Worm (Caenorhabditis elegans) whole organism, L2 larva: ENCODE data around the gene ints-6.
A peak's percentile ranks its signal among the peaks of the same experiment; 100 is the strongest.
"Not testable (repeated sequence)": the region's sequence is repeated elsewhere in the genome, so short reads cannot be mapped to it uniquely, and the experiment has no call there.

Experiments
- C34F6.9 ChIP-seq: fragments of 150-350 bp; optimal IDR thresholded peaks from 2 replicates; lab custom pipeline; 2014; ENCODE audit warnings: missing biosample characterization, missing genetic modification characterization
- R02D3.7 ChIP-seq: fragments of 150-350 bp; optimal IDR thresholded peaks from 2 replicates; lab custom pipeline; 2014; ENCODE audit warnings: missing biosample characterization, missing genetic modification characterization
- ZK546.5 ChIP-seq: sonication (generic microtip); optimal IDR thresholded peaks from 2 replicates; lab custom pipeline; 2017; ENCODE audit warnings: missing biosample characterization, missing genetic modification characterization
- alr-1 ChIP-seq: fragments of 150-350 bp; optimal IDR thresholded peaks from 2 replicates; lab custom pipeline; 2014; ENCODE audit warnings: missing biosample characterization, missing genetic modification characterization
- blmp-1 ChIP-seq: sonication (generic microtip); optimal IDR thresholded peaks from 2 replicates; lab custom pipeline; 2017; ENCODE audit warnings: missing genetic modification characterization, mild to moderate bottlenecking, missing compliant biosample characterization, antibody characterized with exemption, moderate library complexity; ENCODE audit not compliant: insufficient read depth
- ceh-16 ChIP-seq: fragments of 150-350 bp; optimal IDR thresholded peaks from 2 replicates; lab custom pipeline; 2014; ENCODE audit warnings: missing biosample characterization, missing genetic modification characterization
- ceh-82 ChIP-seq: fragments of 150-350 bp; optimal IDR thresholded peaks from 2 replicates; lab custom pipeline; 2014; ENCODE audit warnings: missing biosample characterization, missing genetic modification characterization
- crh-2 ChIP-seq: sonication (generic microtip); optimal IDR thresholded peaks from 2 replicates; lab custom pipeline; 2017; ENCODE audit warnings: missing biosample characterization, missing genetic modification characterization
- egl-27 ChIP-seq: sonication (generic microtip); optimal IDR thresholded peaks from 3 replicates; lab custom pipeline; 2017; ENCODE audit warnings: missing biosample characterization, missing genetic modification reagents, missing genetic modification characterization
- elt-1 ChIP-seq: fragments of 150-350 bp; optimal IDR thresholded peaks from 2 replicates; lab custom pipeline; 2014; ENCODE audit warnings: missing biosample characterization, missing genetic modification characterization
- fos-1 ChIP-seq: fragments of 150-350 bp; optimal IDR thresholded peaks from 2 replicates; lab custom pipeline; 2014; ENCODE audit warnings: missing biosample characterization, missing genetic modification characterization
- lin-11 ChIP-seq: fragments of 150-350 bp; sonication (generic microtip); optimal IDR thresholded peaks from 2 replicates; lab custom pipeline; 2014; ENCODE audit warnings: missing biosample characterization, missing genetic modification characterization, inconsistent platforms, mixed read lengths
- lin-13 ChIP-seq: fragments of 150-350 bp; optimal IDR thresholded peaks from 2 replicates; lab custom pipeline; 2014; ENCODE audit warnings: missing biosample characterization, missing genetic modification reagents, missing genetic modification characterization
- lin-39 ChIP-seq: fragments of 150-350 bp; optimal IDR thresholded peaks from 2 replicates; lab custom pipeline; 2014; ENCODE audit warnings: missing biosample characterization, missing genetic modification reagents, missing genetic modification characterization
- mab-5 ChIP-seq: fragments of 150-350 bp; optimal IDR thresholded peaks from 2 replicates; lab custom pipeline; 2014; ENCODE audit warnings: missing biosample characterization, missing genetic modification characterization
- mdl-1 ChIP-seq, 2 experiments: fragments of 150-350 bp in 1 of 2; sonication (generic microtip) in 1 of 2; optimal IDR thresholded peaks; 2 replicates each; lab custom pipeline; 2017; ENCODE audit warnings: missing biosample characterization in 2 of 2, missing genetic modification characterization in 2 of 2
- nhr-10 ChIP-seq: sonication (generic microtip); optimal IDR thresholded peaks from 2 replicates; lab custom pipeline; 2017; ENCODE audit warnings: missing biosample characterization, missing genetic modification characterization
- nhr-11 ChIP-seq: fragments of 150-350 bp; optimal IDR thresholded peaks from 2 replicates; lab custom pipeline; 2014; ENCODE audit warnings: missing biosample characterization, missing genetic modification characterization
- nhr-12 ChIP-seq: fragments of 150-350 bp; optimal IDR thresholded peaks from 2 replicates; lab custom pipeline; 2014; ENCODE audit warnings: missing biosample characterization, missing genetic modification characterization
- nhr-129 ChIP-seq: fragments of 150-350 bp; optimal IDR thresholded peaks from 2 replicates; lab custom pipeline; 2014; ENCODE audit warnings: missing biosample characterization, missing genetic modification characterization
- nhr-21 ChIP-seq: fragments of 150-350 bp; optimal IDR thresholded peaks from 2 replicates; lab custom pipeline; 2014; ENCODE audit warnings: missing biosample characterization, missing genetic modification characterization
- nhr-23 ChIP-seq: fragments of 150-350 bp; optimal IDR thresholded peaks from 2 replicates; lab custom pipeline; 2014; ENCODE audit warnings: missing biosample characterization, missing genetic modification reagents, missing genetic modification characterization
- nhr-25 ChIP-seq: fragments of 150-350 bp; sonication (generic microtip); optimal IDR thresholded peaks from 3 replicates; lab custom pipeline; 2014; ENCODE audit warnings: missing biosample characterization, missing genetic modification characterization
- nhr-77 ChIP-seq: fragments of 150-350 bp; optimal IDR thresholded peaks from 2 replicates; lab custom pipeline; 2014; ENCODE audit warnings: missing biosample characterization, missing genetic modification characterization
- peb-1 ChIP-seq: fragments of 150-350 bp; optimal IDR thresholded peaks from 2 replicates; lab custom pipeline; 2014; ENCODE audit warnings: missing biosample characterization, missing genetic modification characterization
- sem-4 ChIP-seq: fragments of 150-350 bp; optimal IDR thresholded peaks from 2 replicates; lab custom pipeline; 2014; ENCODE audit warnings: missing biosample characterization, missing genetic modification reagents, missing genetic modification characterization
- sma-3 ChIP-seq: sonication (generic microtip); optimal IDR thresholded peaks from 2 replicates; lab custom pipeline; 2016; ENCODE audit warnings: missing genetic modification reagents, missing genetic modification characterization, missing compliant biosample characterization
- sma-9 ChIP-seq, 2 experiments: fragments of 150-350 bp in 1 of 2; sonication (generic microtip) in 1 of 2; optimal IDR thresholded peaks; 2 replicates each; lab custom pipeline; 2014 to 2016; ENCODE audit warnings: missing genetic modification characterization in 2 of 2, mild to moderate bottlenecking in 1 of 2, missing biosample characterization in 1 of 2, missing compliant biosample characterization in 1 of 2, missing genetic modification reagents in 1 of 2, moderate library complexity in 1 of 2
- snpc-4 ChIP-seq: fragments of 150-350 bp; optimal IDR thresholded peaks from 2 replicates; lab custom pipeline; 2014; ENCODE audit warnings: missing biosample characterization, missing genetic modification characterization
- unc-39 ChIP-seq: fragments of 150-350 bp; optimal IDR thresholded peaks from 2 replicates; lab custom pipeline; 2014; ENCODE audit warnings: missing biosample characterization, missing genetic modification characterization
- unc-55 ChIP-seq: fragments of 150-350 bp; sonication (generic microtip); optimal IDR thresholded peaks from 3 replicates; lab custom pipeline; 2014; ENCODE audit warnings: missing biosample characterization, missing genetic modification reagents, missing genetic modification characterization
- zag-1 ChIP-seq: fragments of 150-350 bp; optimal IDR thresholded peaks from 2 replicates; lab custom pipeline; 2014; ENCODE audit warnings: missing biosample characterization, missing genetic modification characterization
- ztf-1 ChIP-seq: fragments of 200-800 bp; sonication (Bioruptor generic); conservative IDR thresholded peaks from 2 replicates; pipeline ENCODE4 v1.3.6; 2022; ENCODE audit warnings: missing genetic modification characterization, missing compliant biosample characterization
- ztf-11 ChIP-seq: sonication (generic microtip); optimal IDR thresholded peaks from 2 replicates; lab custom pipeline; 2017; ENCODE audit warnings: missing biosample characterization, missing genetic modification characterization
- ztf-4 ChIP-seq: fragments of 150-350 bp; optimal IDR thresholded peaks from 2 replicates; lab custom pipeline; 2014; ENCODE audit warnings: missing biosample characterization, missing genetic modification characterization

The ints-6 gene

ce11 chrIV:8697436-8697835 is 5.9 kb downstream of the ints-6 start, which contains the start of gene ttll-11:
Gene ttll-11, plus strand, starts transcription at chrIV:8697736.
- no peak for TF ChIP-seq fos-1
- TF ChIP-seq blmp-1 (tag; lab: Kevin White, UChicago) = no peak
- TF ChIP-seq lin-11 (tag; lab: Kevin White, UChicago) = peak; percentile 1
- no peak for TF ChIP-seq alr-1 (tag; lab: Kevin White, UChicago)
- TF ChIP-seq ceh-16 (tag; lab: Kevin White, UChicago) = no peak

DNA sequence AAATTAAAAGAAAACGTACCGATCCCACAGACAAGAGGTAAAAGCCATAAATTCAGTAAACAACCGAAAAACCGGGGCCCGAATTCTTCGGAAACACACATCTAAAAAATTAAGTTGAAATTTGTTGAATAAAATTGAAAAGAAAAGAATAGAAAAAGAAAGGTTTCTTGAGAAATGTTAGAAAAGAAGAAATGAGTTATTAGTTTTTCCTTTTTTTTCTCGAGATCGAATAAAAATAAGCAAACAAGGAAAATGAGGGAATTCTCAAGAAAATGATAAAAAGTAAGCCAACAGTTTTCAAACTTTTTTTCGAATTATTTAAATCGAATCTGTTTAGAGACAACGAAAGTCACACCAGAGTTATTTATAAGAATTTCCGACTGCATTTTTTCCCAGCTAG is 14.0 kb downstream of the ints-6 start, which contains the start of gene H23L24.4:
Gene H23L24.4 (minus strand): TSS at position 101 of the 400 bp plus-strand sequence.
- TF ChIP-seq lin-13 (no peak), ZK546.5 (tag; lab: Kevin White, UChicago) (no peak), C34F6.9 (tag; lab: Kevin White, UChicago) (no peak), mab-5 (tag; lab: Kevin White, UChicago) (no peak), zag-1 (tag; lab: Kevin White, UChicago) (no peak), ztf-4 (tag; lab: Kevin White, UChicago) (no peak), R02D3.7 (no peak), nhr-12 (tag; lab: Kevin White, UChicago) (no peak)
- TF ChIP-seq, all 48 proteins: peak for 0

DNA sequence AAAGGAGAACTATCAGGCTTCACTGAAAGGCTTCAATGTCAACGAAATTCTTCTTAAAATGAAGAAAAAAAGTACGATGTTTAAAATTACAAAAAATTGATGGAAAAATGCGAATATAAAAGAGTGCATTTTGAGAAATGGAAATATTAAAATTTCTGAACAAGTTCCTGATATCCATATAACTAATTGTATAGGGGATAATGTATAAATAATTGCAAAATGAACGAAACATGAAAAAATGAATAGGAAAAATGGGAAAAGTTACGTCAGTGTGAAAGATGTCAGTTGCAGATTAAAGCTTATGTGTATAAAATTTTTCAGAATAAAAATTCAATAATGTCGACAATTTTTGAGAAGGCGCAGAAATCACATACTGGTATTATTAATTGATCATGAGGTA is 16.5 kb downstream of the ints-6 start:
- TF ChIP-seq ceh-82 (tag; lab: Kevin White, UChicago) = no peak
- no peak for TF ChIP-seq lin-39 (tag; lab: Kevin White, UChicago)
- TF ChIP-seq egl-27 (tag; lab: Kevin White, UChicago) = no peak
- no peak for TF ChIP-seq nhr-11 (tag; lab: Kevin White, UChicago)
- no peak for TF ChIP-seq zag-1 (tag; lab: Kevin White, UChicago)
- TF ChIP-seq ceh-16 (tag; lab: Kevin White, UChicago) = no peak
- TF ChIP-seq nhr-12 (tag; lab: Kevin White, UChicago) = no peak
- TF ChIP-seq sma-3 = no peak
- no peak for TF ChIP-seq alr-1 (tag; lab: Kevin White, UChicago)
- TF ChIP-seq unc-39 = no peak
- no peak for TF ChIP-seq crh-2
- no peak for TF ChIP-seq fos-1
- no peak for TF ChIP-seq nhr-129 (tag; lab: Kevin White, UChicago)
- TF ChIP-seq ztf-1 = no peak
- no peak for TF ChIP-seq snpc-4 (tag; lab: Kevin White, UChicago)
- TF ChIP-seq mab-5 (tag; lab: Kevin White, UChicago) = no peak
- no peak for TF ChIP-seq elt-1 (tag; lab: Kevin White, UChicago)
- no peak for TF ChIP-seq lin-11 (tag; lab: Kevin White, UChicago)
- no peak for TF ChIP-seq nhr-77 (tag; lab: Kevin White, UChicago)
- TF ChIP-seq ZK546.5 (tag; lab: Kevin White, UChicago) = no peak

DNA sequence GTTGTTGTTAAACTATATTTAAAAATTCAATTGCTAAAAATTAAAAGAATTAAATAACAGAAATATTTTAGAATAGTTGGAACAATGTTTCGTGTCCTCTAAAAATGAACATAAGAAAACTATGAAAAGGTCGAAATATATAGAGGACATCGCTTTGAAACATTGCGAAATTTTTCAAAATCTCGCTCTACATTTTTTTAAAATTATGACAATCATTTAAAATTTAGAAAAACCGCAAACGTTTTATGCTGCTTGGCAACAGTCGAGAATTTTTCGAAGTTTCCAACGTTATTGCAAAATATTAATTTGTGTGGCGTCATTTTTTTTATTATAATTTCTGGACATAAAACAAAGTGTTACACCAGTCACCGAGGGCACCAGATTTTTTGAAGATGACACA is 23.5 kb downstream of the ints-6 start, which contains the start of the genes parg-2 and ipla-5:
Gene parg-2 (minus strand): TSS at position 101 of the 400 bp plus-strand sequence.
Gene ipla-5 (plus strand): TSS at position 216 of the 400 bp plus-strand sequence.
- TF ChIP-seq ZK546.5, nhr-12, nhr-10 (tag; lab: Kevin White, UChicago): not testable (repeated sequence)

DNA sequence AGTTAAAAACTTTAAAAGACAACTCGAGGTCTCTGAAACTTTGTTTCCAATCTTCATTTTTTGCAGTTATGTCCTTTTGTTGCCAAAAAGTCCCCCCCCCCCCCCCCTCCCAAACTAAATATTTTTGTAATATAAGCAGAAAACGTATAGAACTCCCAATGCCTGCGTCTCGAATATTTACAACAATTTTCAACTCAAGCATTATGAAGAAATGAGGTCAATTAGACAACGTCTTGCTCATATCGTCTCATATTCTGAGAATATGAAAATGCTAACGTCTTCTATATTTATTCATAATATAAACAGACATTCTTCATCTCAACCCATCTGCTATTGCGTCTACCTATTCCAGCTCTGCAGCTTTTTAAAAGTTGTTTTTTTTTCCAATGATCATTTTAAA is 26.6 kb downstream of the ints-6 start, which contains the start of gene H23L24.1:
Gene H23L24.1 (plus strand): TSS at position 301 of the 400 bp plus-strand sequence.
- no peak for TF ChIP-seq unc-55
- TF ChIP-seq ztf-1 = no peak
- TF ChIP-seq C34F6.9 (tag; lab: Kevin White, UChicago) = no peak
- TF ChIP-seq sem-4 (tag; lab: Kevin White, UChicago) = no peak
- no peak for TF ChIP-seq nhr-21 (tag; lab: Kevin White, UChicago)
- no peak for TF ChIP-seq nhr-23
- TF ChIP-seq crh-2 = no peak
- TF ChIP-seq lin-39 (tag; lab: Kevin White, UChicago) = no peak
- TF ChIP-seq ztf-11 (tag; lab: Kevin White, UChicago) = no peak
- no peak for TF ChIP-seq nhr-11 (tag; lab: Kevin White, UChicago)
- TF ChIP-seq lin-13 = no peak
- no peak for TF ChIP-seq R02D3.7
- no peak for TF ChIP-seq peb-1
- TF ChIP-seq elt-1 (tag; lab: Kevin White, UChicago) = no peak
- no peak for TF ChIP-seq ceh-82 (tag; lab: Kevin White, UChicago)
- no peak for TF ChIP-seq mdl-1 (tag; optimal IDR thresholded peaks at IDR 0.05; lab: Kevin White, UChicago)
- no peak for TF ChIP-seq nhr-25 (tag; lab: Kevin White, UChicago)
- TF ChIP-seq sma-9 (GFP tag; optimal IDR thresholded peaks at IDR 0.05; lab: Kevin White, UChicago) = no peak
- no peak for TF ChIP-seq sma-9 (tag; optimal IDR thresholded peaks at IDR 0.05; lab: Kevin White, UChicago)
- no peak for TF ChIP-seq ztf-4 (tag; lab: Kevin White, UChicago)
